Worm (Caenorhabditis elegans) whole organism, midembryonic: ENCODE data around the gene nca-2.

ENCODE experiments used
- T22C8.4 ChIP-seq: fragments of 200-800 bp; sonication (Bioruptor generic); IDR thresholded peaks from 2 replicates; pipeline ENCODE4 v1.3.6; 2022; ENCODE audit warnings: missing genetic modification characterization, missing compliant biosample characterization
- cog-1 ChIP-seq: sonication (generic microtip); optimal IDR thresholded peaks from 2 replicates; lab custom pipeline; 2016; ENCODE audit warnings: missing genetic modification characterization, missing compliant biosample characterization
- flt-1 ChIP-seq: fragments of 200-800 bp; sonication (Bioruptor generic); IDR thresholded peaks from 2 replicates; pipeline ENCODE4 v1.3.6; 2022; ENCODE audit warnings: missing genetic modification characterization, missing compliant biosample characterization
- klf-2 ChIP-seq: fragments of 200-800 bp; sonication (Bioruptor generic); conservative IDR thresholded peaks from 2 replicates; pipeline ENCODE4 v1.3.6; 2022; ENCODE audit warnings: missing genetic modification reagents, missing genetic modification characterization, missing compliant biosample characterization
- med-1 ChIP-seq: sonication (generic microtip); optimal IDR thresholded peaks from 2 replicates; lab custom pipeline; 2017; ENCODE audit warnings: missing genetic modification characterization, mild to moderate bottlenecking, missing compliant biosample characterization, antibody characterized with exemption, missing genetic modification reagents; ENCODE audit not compliant: insufficient read depth
- ref-1 ChIP-seq: fragments of 200-800 bp; sonication (Bioruptor generic); conservative IDR thresholded peaks from 2 replicates; pipeline ENCODE4 v1.3.6; 2022; ENCODE audit warnings: missing genetic modification reagents, missing genetic modification characterization, missing compliant biosample characterization
- tab-1 ChIP-seq: fragments of 200-800 bp; sonication (Bioruptor generic); IDR thresholded peaks from 2 replicates; pipeline ENCODE4 v1.3.6; 2022; ENCODE audit warnings: missing genetic modification characterization, missing compliant biosample characterization
- ztf-23 ChIP-seq: fragments of 200-800 bp; sonication (Bioruptor generic); IDR thresholded peaks from 2 replicates; pipeline ENCODE4 v1.3.6; 2022; ENCODE audit warnings: missing genetic modification reagents, missing genetic modification characterization, missing compliant biosample characterization
- ztf-29 ChIP-seq: fragments of 200-800 bp; sonication (Bioruptor generic); IDR thresholded peaks from 2 replicates; pipeline ENCODE4 v1.3.6; 2022; ENCODE audit warnings: missing genetic modification reagents, missing genetic modification characterization, missing compliant biosample characterization

The nca-2 gene

ce11 chrIII:5024393-5024964 is 59.1 kb downstream of the nca-2 start, which contains the start of gene pcf-11:
pcf-11 (plus strand) TSS chrIII:5024914.
- TF ChIP-seq klf-2, result no peak
- TF ChIP-seq ztf-23 (GFP tag; lab: Robert Waterston, UW), result peak; percentile 80
- peak; percentile 22 for TF ChIP-seq cog-1 (tag; lab: Kevin White, UChicago)
- no peak for TF ChIP-seq ref-1
- TF ChIP-seq T22C8.4, result peak; percentile 91
- no peak for TF ChIP-seq tab-1 (GFP tag; lab: Robert Waterston, UW)
- no peak for TF ChIP-seq flt-1 (GFP tag; lab: Robert Waterston, UW)
- TF ChIP-seq med-1, result peak; percentile 11
- no peak for TF ChIP-seq ztf-29 (GFP tag; lab: Robert Waterston, UW)

ce11 chrIII:5025136-5025629 is 59.8 kb downstream of the nca-2 start:
- no peak for TF ChIP-seq cog-1 (tag; lab: Kevin White, UChicago)
- no peak for TF ChIP-seq med-1
- TF ChIP-seq tab-1 (GFP tag; lab: Robert Waterston, UW), result no peak
- no peak for TF ChIP-seq klf-2
- no peak; the same call in 1 of the 2 replicates for TF ChIP-seq ztf-23 (GFP tag; lab: Robert Waterston, UW)
- TF ChIP-seq flt-1 (GFP tag; lab: Robert Waterston, UW), result no peak
- TF ChIP-seq ztf-29 (GFP tag; lab: Robert Waterston, UW), result no peak
- TF ChIP-seq T22C8.4, result no peak
- TF ChIP-seq ref-1, result no peak

- TF ChIP-seq med-1 (no peak), T22C8.4 (no peak), flt-1 (GFP tag; lab: Robert Waterston, UW) (no peak), klf-2 (no peak), cog-1 (tag; lab: Kevin White, UChicago) (no peak), ztf-29 (GFP tag; lab: Robert Waterston, UW) (no peak)
These were observed 61.0 kb downstream of the nca-2 start for ce11 chrIII:5026366-5026765.

ce11 chrIII:5027219-5027618 is 61.8 kb downstream of the nca-2 start:
- no peak for TF ChIP-seq T22C8.4
